Worm (Caenorhabditis elegans): Measurements from ENCODE around the gene kgb-2.

DNA sequence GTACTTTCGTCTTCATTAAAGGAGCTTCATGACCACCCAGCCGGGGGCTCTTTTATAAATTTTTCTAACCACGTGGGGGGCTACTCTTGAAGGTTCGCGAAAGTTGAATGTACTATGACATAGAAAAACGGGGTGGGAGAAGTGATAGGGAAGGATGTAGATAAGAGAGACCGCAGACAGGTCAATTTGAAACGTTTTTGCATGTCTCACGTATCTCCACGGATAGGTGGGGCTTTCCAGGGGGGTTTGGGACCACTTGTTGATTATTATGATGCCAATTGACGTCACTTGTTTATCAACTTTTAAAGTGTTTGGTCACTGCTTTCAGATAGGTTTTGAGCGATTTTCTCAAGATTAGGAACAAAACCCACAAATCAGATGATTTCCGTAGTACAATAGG, 41.0 kb downstream of the kgb-2 start:
- TF ChIP-seq dao-5 (tag; optimal IDR thresholded peaks at IDR 0.05) (no peak), him-1 (tag; optimal IDR thresholded peaks at IDR 0.05) (no peak), W03F9.2 (tag; optimal IDR thresholded peaks at IDR 0.05) (no peak)

All from whole organism, L4/young adult.